Fruit fly (Drosophila melanogaster): ENCODE results near the gene MFS3.
A peak's percentile ranks its signal among the peaks of the same experiment; 100 is the strongest.

MFS3 gene

DNA sequence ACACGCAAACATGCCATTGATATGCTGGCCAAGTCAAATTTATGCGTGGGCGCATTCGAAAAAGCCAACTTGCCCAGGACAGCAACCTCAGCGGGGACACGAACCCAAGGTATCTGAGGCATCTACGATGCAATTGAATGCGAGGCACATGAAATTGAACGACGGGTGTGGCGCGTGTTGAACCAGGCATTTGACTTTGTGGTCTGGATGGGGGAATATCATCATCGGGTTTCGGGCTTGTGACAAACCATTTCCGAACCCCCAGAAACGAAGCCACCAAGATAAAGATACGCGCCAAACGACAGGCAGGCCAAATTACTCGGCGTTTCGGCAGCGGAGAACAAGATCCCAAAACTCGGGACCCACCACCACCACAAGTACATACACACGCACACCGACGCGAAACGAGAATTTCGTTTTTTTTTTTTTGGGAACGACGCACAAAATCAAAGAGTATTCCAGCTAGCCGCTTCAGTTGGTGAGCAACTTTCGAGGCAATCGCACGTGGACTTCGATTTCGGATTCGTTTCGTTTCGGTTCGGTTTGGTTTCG lies at the start of gene MFS3:
TSS of gene MFS3 (plus strand) at position 472 of the 552 bp plus-strand sequence.
- TF ChIP-seq pad (GFP tag; optimal IDR thresholded peaks at IDR 0.05) (peak; percentile 39), Clk (GFP tag; optimal IDR thresholded peaks at IDR 0.05) (no peak), CG12768 (GFP tag; optimal IDR thresholded peaks at IDR 0.05) (no peak)

DNA sequence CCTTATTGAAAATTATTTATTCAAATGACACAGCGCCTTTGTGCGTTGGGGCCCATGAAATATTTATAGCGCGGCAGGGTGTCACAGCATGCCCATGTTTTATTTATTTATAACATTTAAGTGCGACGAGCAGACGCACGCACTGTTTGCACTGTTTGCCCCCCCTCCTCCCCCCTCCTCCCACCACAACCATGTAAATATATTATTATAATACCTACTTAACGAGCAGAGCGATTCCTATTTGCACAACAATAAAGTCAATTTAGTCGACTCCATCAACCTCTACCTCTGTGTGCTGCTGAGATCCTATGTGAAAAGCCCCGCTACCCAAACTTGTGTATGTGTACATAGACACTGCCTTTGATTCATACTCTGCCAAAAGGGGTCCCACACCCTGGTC lies 48.3 kb upstream of the MFS3 start:
- TF ChIP-seq tj (GFP tag; optimal IDR thresholded peaks at IDR 0.05) (no peak), CG1620 (GFP tag; optimal IDR thresholded peaks at IDR 0.05) (no peak), cic (GFP tag; optimal IDR thresholded peaks at IDR 0.05) (no peak), CG33017 (tag; optimal IDR thresholded peaks at IDR 0.05) (no peak), Hr96 (GFP tag; optimal IDR thresholded peaks at IDR 0.05) (no peak), CG12768 (GFP tag; optimal IDR thresholded peaks at IDR 0.05) (no peak), CG14711 (tag; optimal IDR thresholded peaks at IDR 0.05) (no peak), ovo (GFP tag; optimal IDR thresholded peaks at IDR 0.05) (no peak), kay (GFP tag; ENCODE audit: borderline replicate concordance) (no peak)

DNA sequence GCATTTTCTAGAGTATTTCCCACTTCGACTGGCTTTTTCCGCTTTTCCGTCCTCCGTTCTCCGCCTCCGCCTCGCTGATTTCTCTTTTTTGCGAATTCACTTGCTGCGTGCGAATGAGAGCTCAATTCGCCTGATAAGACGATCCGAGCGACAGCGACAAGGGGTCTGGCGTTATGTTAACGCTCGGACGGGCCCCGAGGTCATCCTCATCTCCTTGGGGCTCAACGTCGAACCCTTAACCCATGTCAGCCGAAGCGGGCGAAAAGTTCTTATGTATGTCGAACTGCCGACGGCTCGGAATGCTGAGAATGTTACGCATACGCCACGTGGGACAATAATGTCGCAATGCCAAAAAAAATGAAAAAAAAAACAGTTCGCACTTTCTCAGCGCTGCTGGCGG lies 47.6 kb upstream of the MFS3 start:
- TF ChIP-seq toe (GFP tag; optimal IDR thresholded peaks at IDR 0.05) (no peak), CG33017 (tag; optimal IDR thresholded peaks at IDR 0.05) (no peak), Hr96 (GFP tag; optimal IDR thresholded peaks at IDR 0.05) (no peak), CG1620 (GFP tag; optimal IDR thresholded peaks at IDR 0.05) (no peak), Crg-1 (GFP tag; optimal IDR thresholded peaks at IDR 0.05) (no peak), CG5204 (GFP tag; optimal IDR thresholded peaks at IDR 0.05) (no peak), Mnt (GFP tag; optimal IDR thresholded peaks at IDR 0.05) (no peak), CG11617 (GFP tag; optimal IDR thresholded peaks at IDR 0.05) (no peak), bab1 (GFP tag; optimal IDR thresholded peaks at IDR 0.05) (no peak), CG7045 (GFP tag; optimal IDR thresholded peaks at IDR 0.05) (no peak), ovo (GFP tag; optimal IDR thresholded peaks at IDR 0.05) (no peak), tj (GFP tag; optimal IDR thresholded peaks at IDR 0.05) (no peak), CG7101 (tag; optimal IDR thresholded peaks at IDR 0.05) (no peak), Clk (GFP tag; optimal IDR thresholded peaks at IDR 0.05) (no peak)

DNA sequence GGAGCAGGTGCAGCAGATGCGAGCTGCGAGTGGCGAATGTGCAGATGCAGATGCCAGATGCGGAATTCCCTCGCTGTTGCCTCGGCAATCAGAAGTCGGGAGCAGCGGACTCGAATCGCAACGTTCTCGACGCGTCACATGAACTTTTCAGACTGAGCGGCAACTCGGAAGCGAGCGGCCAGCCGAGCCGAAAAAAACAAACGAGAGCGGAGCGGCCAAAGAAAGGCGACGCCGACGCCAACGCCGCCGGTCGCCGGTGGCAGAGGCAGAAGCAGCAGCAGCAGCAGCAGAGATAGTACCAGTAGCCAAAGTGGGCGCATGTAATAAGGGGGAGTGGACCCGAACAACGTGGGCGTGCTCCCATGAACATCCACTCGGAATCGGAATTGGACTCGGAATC lies 40.7 kb upstream of the MFS3 start, which contains the start of gene CG4629:
TSS of gene CG4629 (minus strand) at position 156 of the 400 bp plus-strand sequence.
- no peak for TF ChIP-seq toe (GFP tag; optimal IDR thresholded peaks at IDR 0.05)
- TF ChIP-seq kay (GFP tag; ENCODE audit: borderline replicate concordance): no peak
- peak; percentile 6 for TF ChIP-seq Hr96 (GFP tag; optimal IDR thresholded peaks at IDR 0.05)
- TF ChIP-seq CG14711 (tag; optimal IDR thresholded peaks at IDR 0.05): no peak
- TF ChIP-seq cnc (optimal IDR thresholded peaks at IDR 0.05): no peak
- TF ChIP-seq CG33017 (tag; optimal IDR thresholded peaks at IDR 0.05): peak; percentile 29
- no peak for TF ChIP-seq CG7101 (tag; optimal IDR thresholded peaks at IDR 0.05)
- peak; percentile 72 for TF ChIP-seq Mnt (GFP tag; optimal IDR thresholded peaks at IDR 0.05)
- no peak for TF ChIP-seq CG1620 (GFP tag; optimal IDR thresholded peaks at IDR 0.05)
- TF ChIP-seq ovo (GFP tag; optimal IDR thresholded peaks at IDR 0.05): no peak
- TF ChIP-seq Crg-1 (GFP tag; optimal IDR thresholded peaks at IDR 0.05): no peak
- TF ChIP-seq bab1 (GFP tag; optimal IDR thresholded peaks at IDR 0.05): no peak
- TF ChIP-seq tj (GFP tag; optimal IDR thresholded peaks at IDR 0.05): peak; percentile 6
- peak; percentile 33 for TF ChIP-seq cic (GFP tag; optimal IDR thresholded peaks at IDR 0.05)
- peak; percentile 2 for TF ChIP-seq CG11617 (GFP tag; optimal IDR thresholded peaks at IDR 0.05)
- TF ChIP-seq CG12768 (GFP tag; optimal IDR thresholded peaks at IDR 0.05): peak; percentile 44
- peak; percentile 70 for TF ChIP-seq pad (GFP tag; optimal IDR thresholded peaks at IDR 0.05)
- no peak for TF ChIP-seq Clk (GFP tag; optimal IDR thresholded peaks at IDR 0.05)
- no peak for TF ChIP-seq CG7045 (GFP tag; optimal IDR thresholded peaks at IDR 0.05)
- TF ChIP-seq CG5204 (GFP tag; optimal IDR thresholded peaks at IDR 0.05): no peak

DNA sequence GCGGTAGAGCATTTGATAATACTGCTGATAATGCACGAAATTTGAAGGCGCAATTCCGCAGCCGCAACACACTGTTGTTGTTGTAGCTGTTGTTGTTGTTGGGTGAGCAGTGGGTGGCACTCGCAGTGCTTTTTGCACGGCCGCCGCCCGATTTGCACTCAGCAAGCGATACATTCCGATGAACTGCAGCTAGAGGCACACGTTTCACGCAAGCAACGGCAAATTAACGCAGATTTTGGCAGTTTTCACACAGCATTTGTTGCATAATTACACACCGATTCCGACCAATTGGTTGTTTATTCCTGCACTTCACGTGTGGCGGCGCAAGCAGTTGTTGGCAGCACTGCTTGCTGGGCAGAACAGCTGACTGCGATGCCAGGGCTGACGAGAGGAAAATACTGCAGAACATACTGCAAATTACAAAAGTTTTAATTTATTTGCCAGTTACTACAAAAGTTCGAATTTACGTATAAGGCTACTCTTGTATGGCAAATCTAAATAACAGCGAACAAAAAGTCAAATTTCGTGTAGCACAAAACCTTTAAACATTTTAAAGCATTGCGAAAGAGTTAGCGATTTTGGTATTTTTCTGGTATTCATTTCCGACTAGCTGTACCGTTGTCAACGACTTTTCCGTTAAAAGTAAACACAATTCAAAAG lies 34.8 kb upstream of the MFS3 start, which contains the start of the genes PolrMT and CG14339:
TSS of gene PolrMT (minus strand) at position 345 of the 660 bp plus-strand sequence.
TSS of gene CG14339 (plus strand) at position 512 of the 660 bp plus-strand sequence.
- TF ChIP-seq CG12768 (GFP tag; optimal IDR thresholded peaks at IDR 0.05) (peak; percentile 21), ovo (GFP tag; optimal IDR thresholded peaks at IDR 0.05) (peak; percentile 1), bab1 (GFP tag; optimal IDR thresholded peaks at IDR 0.05) (peak; percentile 45), Mnt (GFP tag; optimal IDR thresholded peaks at IDR 0.05) (peak; percentile 97), CG11617 (GFP tag; optimal IDR thresholded peaks at IDR 0.05) (peak; percentile 45), Crg-1 (GFP tag; optimal IDR thresholded peaks at IDR 0.05) (peak; percentile 45), CG5204 (GFP tag; optimal IDR thresholded peaks at IDR 0.05) (no peak), tj (GFP tag; optimal IDR thresholded peaks at IDR 0.05) (peak; percentile 94), cic (GFP tag; optimal IDR thresholded peaks at IDR 0.05) (peak; percentile 42), CG14711 (tag; optimal IDR thresholded peaks at IDR 0.05) (no peak), CG33017 (tag; optimal IDR thresholded peaks at IDR 0.05) (peak; percentile 9), Clk (GFP tag; optimal IDR thresholded peaks at IDR 0.05) (no peak)

DNA sequence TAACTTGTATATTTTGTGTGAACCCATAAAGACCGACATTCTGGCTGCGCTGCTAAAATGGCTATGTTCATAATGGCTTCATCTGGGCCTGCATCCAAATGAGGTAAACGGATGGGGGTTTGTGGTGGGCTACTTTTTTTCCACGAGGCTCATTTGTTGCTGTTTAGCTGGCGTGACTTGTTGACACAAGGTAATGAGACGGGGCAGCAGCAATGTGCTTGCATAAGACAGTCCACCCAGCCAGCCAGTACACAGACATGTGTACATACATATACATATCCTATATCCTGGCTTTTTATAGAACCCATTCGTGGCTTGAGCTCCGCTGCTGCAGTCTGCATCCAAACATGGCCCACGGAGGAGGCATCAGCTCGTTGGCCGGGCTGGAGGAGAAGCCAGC lies 30.4 kb upstream of the MFS3 start, which contains the start of gene CG14340:
TSS of gene CG14340 (plus strand) at position 301 of the 400 bp plus-strand sequence.
- no peak for TF ChIP-seq bab1 (GFP tag; optimal IDR thresholded peaks at IDR 0.05)
- TF ChIP-seq Crg-1 (GFP tag; optimal IDR thresholded peaks at IDR 0.05): no peak
- no peak for TF ChIP-seq pad (GFP tag; optimal IDR thresholded peaks at IDR 0.05)
- TF ChIP-seq Clk (GFP tag; optimal IDR thresholded peaks at IDR 0.05): no peak
- TF ChIP-seq CG14711 (tag; optimal IDR thresholded peaks at IDR 0.05): no peak
- TF ChIP-seq Mnt (GFP tag; optimal IDR thresholded peaks at IDR 0.05): no peak
- no peak for TF ChIP-seq Hr96 (GFP tag; optimal IDR thresholded peaks at IDR 0.05)
- TF ChIP-seq cic (GFP tag; optimal IDR thresholded peaks at IDR 0.05): no peak
- TF ChIP-seq ovo (GFP tag; optimal IDR thresholded peaks at IDR 0.05): no peak
- no peak for TF ChIP-seq CG5204 (GFP tag; optimal IDR thresholded peaks at IDR 0.05)
- TF ChIP-seq CG12768 (GFP tag; optimal IDR thresholded peaks at IDR 0.05): no peak
- no peak for TF ChIP-seq CG11617 (GFP tag; optimal IDR thresholded peaks at IDR 0.05)
